Fruit fly (Drosophila melanogaster) whole organism, embryonic: ENCODE results near the gene Nak.

Experiments used
- Antp ChIP-seq: fragments of 200-800 bp; sonication (Bioruptor generic); optimal IDR thresholded peaks from 3 replicates; lab custom pipeline; 2016; ENCODE audit warnings: missing biosample characterization, missing genetic modification characterization
- Atf-2 ChIP-seq: fragments of 200-800 bp; sonication (Bioruptor generic); optimal IDR thresholded peaks from 2 replicates; lab custom pipeline; 2016; ENCODE audit warnings: missing biosample characterization, missing genetic modification characterization
- Atf3 ChIP-seq: fragments of 200-800 bp; sonication (Bioruptor generic); optimal IDR thresholded peaks from 3 replicates; lab custom pipeline; 2016; ENCODE audit warnings: missing biosample characterization, missing genetic modification characterization
- Atf6 ChIP-seq: fragments of 200-800 bp; sonication (Bioruptor generic); IDR thresholded peaks from 2 replicates; pipeline ENCODE4 v1.3.6; 2022; ENCODE audit warnings: missing biosample characterization, missing genetic modification characterization
- Blimp-1 ChIP-seq: fragments of 200-800 bp; sonication (Bioruptor generic); optimal IDR thresholded peaks from 3 replicates; lab custom pipeline; 2018; ENCODE audit warnings: missing biosample characterization, missing genetic modification characterization, mild to moderate bottlenecking, moderate library complexity, missing genetic modification reagents
- CG10462 ChIP-seq: fragments of 200-800 bp; sonication (Bioruptor generic); optimal IDR thresholded peaks from 2 replicates; lab custom pipeline; 2016; ENCODE audit warnings: missing biosample characterization, missing genetic modification characterization
- CG13123 ChIP-seq: fragments of 200-800 bp; sonication (Bioruptor generic); optimal IDR thresholded peaks from 2 replicates; lab custom pipeline; 2016; ENCODE audit warnings: missing biosample characterization, missing genetic modification characterization
- CG13287 ChIP-seq: fragments of 200-800 bp; sonication (Bioruptor generic); IDR thresholded peaks from 2 replicates; pipeline ENCODE4 v1.3.6; 2022; ENCODE audit warnings: missing biosample characterization, missing genetic modification characterization; ENCODE audit not compliant: partially characterized antibody
- CG15269 ChIP-seq: fragments of 200-800 bp; sonication (Bioruptor generic); optimal IDR thresholded peaks from 2 replicates; lab custom pipeline; 2018; ENCODE audit warnings: missing biosample characterization, mild to moderate bottlenecking, missing genetic modification characterization, moderate library complexity
- CG1529 ChIP-seq: fragments of 200-800 bp; sonication (Bioruptor generic); optimal IDR thresholded peaks from 3 replicates; lab custom pipeline; 2018; ENCODE audit warnings: missing biosample characterization, missing genetic modification characterization
- CG15696 ChIP-seq: fragments of 200-800 bp; sonication (Bioruptor generic); optimal IDR thresholded peaks from 2 replicates; lab custom pipeline; 2019; ENCODE audit warnings: missing biosample characterization, mild to moderate bottlenecking, missing genetic modification characterization, moderate library complexity
- CG16815 ChIP-seq: fragments of 200-800 bp; sonication (Bioruptor generic); optimal IDR thresholded peaks from 3 replicates; lab custom pipeline; 2017; ENCODE audit warnings: missing biosample characterization, mild to moderate bottlenecking, missing genetic modification characterization
- CG17912 ChIP-seq: fragments of 200-800 bp; sonication (Bioruptor generic); optimal IDR thresholded peaks from 2 replicates; lab custom pipeline; 2018; ENCODE audit warnings: missing biosample characterization, mild to moderate bottlenecking, missing genetic modification characterization
- CG18764 ChIP-seq: fragments of 200-800 bp; sonication (Bioruptor generic); optimal IDR thresholded peaks from 3 replicates; lab custom pipeline; 2016; ENCODE audit warnings: missing biosample characterization, missing genetic modification characterization
- CG2678 ChIP-seq: fragments of 200-800 bp; sonication (Bioruptor generic); optimal IDR thresholded peaks from 3 replicates; lab custom pipeline; 2019; ENCODE audit warnings: missing biosample characterization, mild to moderate bottlenecking, missing genetic modification characterization, moderate library complexity
- CG2889 ChIP-seq: fragments of 200-800 bp; sonication (Bioruptor generic); IDR thresholded peaks from 3 replicates; pipeline ENCODE4 v1.3.6; 2022; ENCODE audit warnings: missing biosample characterization, missing genetic modification characterization
- CG34422 ChIP-seq: fragments of 200-800 bp; sonication (Bioruptor generic); IDR thresholded peaks from 3 replicates; pipeline ENCODE4 v1.3.6; 2022; ENCODE audit warnings: missing biosample characterization, missing genetic modification characterization
- CG3726 ChIP-seq: fragments of 200-800 bp; sonication (Bioruptor generic); IDR thresholded peaks from 3 replicates; pipeline ENCODE4, ENCODE4 v1.3.6; 2022; ENCODE audit warnings: missing biosample characterization, missing genetic modification characterization
- CG4282 ChIP-seq: fragments of 200-800 bp; sonication (Bioruptor generic); optimal IDR thresholded peaks from 2 replicates; lab custom pipeline; 2016; ENCODE audit warnings: missing biosample characterization, missing genetic modification characterization
- CG5245 ChIP-seq: fragments of 200-800 bp; sonication (Bioruptor generic); optimal IDR thresholded peaks from 3 replicates; lab custom pipeline; 2016; ENCODE audit warnings: missing biosample characterization, missing genetic modification characterization
- CG7928 ChIP-seq: fragments of 200-800 bp; sonication (Bioruptor generic); optimal IDR thresholded peaks from 2 replicates; lab custom pipeline; 2017; ENCODE audit warnings: missing biosample characterization, mild to moderate bottlenecking, missing genetic modification characterization
- D19B ChIP-seq: fragments of 200-800 bp; sonication (Bioruptor generic); optimal IDR thresholded peaks from 2 replicates; lab custom pipeline; 2017; ENCODE audit warnings: missing biosample characterization, mild to moderate bottlenecking, missing genetic modification characterization
- Dek ChIP-seq: fragments of 200-800 bp; sonication (Bioruptor generic); optimal IDR thresholded peaks from 3 replicates; lab custom pipeline; 2019; ENCODE audit warnings: missing biosample characterization, mild to moderate bottlenecking, missing genetic modification characterization, moderate library complexity
- Dip2 ChIP-seq: fragments of 200-800 bp; sonication (Bioruptor generic); IDR thresholded peaks from 2 replicates; pipeline ENCODE4 v1.3.6; 2022; ENCODE audit warnings: missing biosample characterization, missing genetic modification characterization
- E2f1 ChIP-seq: fragments of 200-800 bp; sonication (Bioruptor generic); IDR thresholded peaks from 2 replicates; pipeline ENCODE4 v1.3.6; 2022; ENCODE audit warnings: missing biosample characterization, missing genetic modification characterization
- Ets97D ChIP-seq: fragments of 200-800 bp; sonication (Bioruptor generic); optimal IDR thresholded peaks from 3 replicates; lab custom pipeline; 2016; ENCODE audit warnings: missing biosample characterization, missing genetic modification characterization
- HLH4C ChIP-seq: fragments of 200-800 bp; sonication (Bioruptor generic); IDR thresholded peaks from 3 replicates; pipeline ENCODE4 v1.3.6; 2022; ENCODE audit warnings: missing biosample characterization, missing genetic modification characterization; ENCODE audit not compliant: partially characterized antibody
- Hey ChIP-seq: fragments of 200-800 bp; sonication (Bioruptor generic); optimal IDR thresholded peaks from 3 replicates; lab custom pipeline; 2018; ENCODE audit warnings: missing biosample characterization, mild to moderate bottlenecking, missing genetic modification characterization
- Kr ChIP-seq: fragments of 200-800 bp; sonication (Bioruptor generic); optimal IDR thresholded peaks from 2 replicates; lab custom pipeline; 2017; ENCODE audit warnings: missing biosample characterization, mild to moderate bottlenecking, missing genetic modification characterization
- Stat92E ChIP-seq, 3 experiments: fragments of >200 bp in 2 of 3; fragments of 200-800 bp in 1 of 3; sonication (Bioruptor generic) in 1 of 3; optimal IDR thresholded peaks; 2 replicates each; lab custom pipeline; 2017 to 2019; ENCODE audit warnings: missing biosample characterization in 3 of 3, missing genetic modification characterization in 3 of 3, mild to moderate bottlenecking in 1 of 3, moderate library complexity in 1 of 3
- ab ChIP-seq: fragments of 200-800 bp; sonication (Bioruptor generic); optimal IDR thresholded peaks from 2 replicates; lab custom pipeline; 2016; ENCODE audit warnings: missing biosample characterization, missing genetic modification characterization
- ash1 ChIP-seq: fragments of 200-800 bp; sonication (Bioruptor generic); optimal IDR thresholded peaks from 2 replicates; lab custom pipeline; 2018; ENCODE audit warnings: missing biosample characterization, mild to moderate bottlenecking, missing genetic modification characterization
- br ChIP-seq: fragments of >200 bp; optimal IDR thresholded peaks from 2 replicates; lab custom pipeline; 2017
- caup ChIP-seq: fragments of 200-800 bp; sonication (Bioruptor generic); optimal IDR thresholded peaks from 3 replicates; lab custom pipeline; 2017; ENCODE audit warnings: missing biosample characterization, mild to moderate bottlenecking, missing genetic modification characterization, moderate library complexity; ENCODE audit not compliant: severe bottlenecking
- crc ChIP-seq: fragments of 200-800 bp; sonication (Bioruptor generic); optimal IDR thresholded peaks from 2 replicates; lab custom pipeline; 2016; ENCODE audit warnings: missing biosample characterization, missing genetic modification characterization
- dimm ChIP-seq: fragments of 200-800 bp; sonication (Bioruptor generic); IDR thresholded peaks from 2 replicates; pipeline ENCODE4 v1.3.6; 2022; ENCODE audit warnings: missing biosample characterization, missing genetic modification characterization
- eyg ChIP-seq: fragments of 200-800 bp; sonication (Bioruptor generic); optimal IDR thresholded peaks from 3 replicates; lab custom pipeline; 2016; ENCODE audit warnings: missing biosample characterization, missing genetic modification characterization
- gce ChIP-seq: fragments of 200-800 bp; sonication (Bioruptor generic); IDR thresholded peaks from 3 replicates; pipeline ENCODE4 v1.3.6; 2022; ENCODE audit warnings: missing biosample characterization, missing genetic modification characterization
- gem ChIP-seq: fragments of 200-800 bp; sonication (Bioruptor generic); optimal IDR thresholded peaks from 2 replicates; lab custom pipeline; 2019; ENCODE audit warnings: missing biosample characterization, mild to moderate bottlenecking, missing genetic modification characterization, moderate library complexity
- ro ChIP-seq: fragments of 200-800 bp; sonication (Bioruptor generic); IDR thresholded peaks from 2 replicates; pipeline ENCODE4 v1.3.6; 2022; ENCODE audit warnings: missing biosample characterization, missing genetic modification characterization
- row ChIP-seq: fragments of 200-800 bp; sonication (Bioruptor generic); IDR thresholded peaks from 3 replicates; pipeline ENCODE4 v1.3.6; 2022; ENCODE audit warnings: missing biosample characterization, missing genetic modification characterization
- seq ChIP-seq: fragments of 200-800 bp; sonication (Bioruptor generic); IDR thresholded peaks from 2 replicates; pipeline ENCODE4 v1.3.6; 2022; ENCODE audit warnings: missing biosample characterization, missing genetic modification characterization
- shn ChIP-seq: fragments of 200-800 bp; sonication (Bioruptor generic); optimal IDR thresholded peaks from 3 replicates; lab custom pipeline; 2016; ENCODE audit warnings: missing biosample characterization, missing genetic modification characterization
- slp2 ChIP-seq: fragments of 200-800 bp; sonication (Bioruptor generic); optimal IDR thresholded peaks from 2 replicates; lab custom pipeline; 2016; ENCODE audit warnings: missing biosample characterization, missing genetic modification characterization
- sna ChIP-seq: fragments of 200-800 bp; sonication (Bioruptor generic); IDR thresholded peaks from 2 replicates; pipeline ENCODE4 v1.3.6; 2022; ENCODE audit warnings: missing biosample characterization, missing genetic modification characterization; ENCODE audit not compliant: partially characterized antibody
- tll ChIP-seq, 2 experiments: fragments of 200-800 bp in 1 of 2; fragments of >200 bp in 1 of 2; sonication (Bioruptor generic) in 1 of 2; optimal IDR thresholded peaks; 2 replicates each; lab custom pipeline; 2017 to 2019; ENCODE audit warnings: missing biosample characterization in 2 of 2, missing genetic modification characterization in 2 of 2, mild to moderate bottlenecking in 1 of 2, moderate library complexity in 1 of 2
- unpg ChIP-seq: fragments of 200-800 bp; sonication (Bioruptor generic); optimal IDR thresholded peaks from 3 replicates; lab custom pipeline; 2018; ENCODE audit warnings: missing biosample characterization, mild to moderate bottlenecking, missing genetic modification characterization, moderate library complexity
- vnd ChIP-seq: fragments of 200-800 bp; sonication (Bioruptor generic); IDR thresholded peaks from 3 replicates; pipeline ENCODE4 v1.3.6; 2022; ENCODE audit warnings: missing biosample characterization, missing genetic modification characterization; ENCODE audit not compliant: partially characterized antibody
- zen2 ChIP-seq: fragments of 200-800 bp; sonication (Bioruptor generic); IDR thresholded peaks from 3 replicates; pipeline ENCODE4 v1.3.6; 2022; ENCODE audit warnings: missing biosample characterization, missing genetic modification characterization; ENCODE audit not compliant: partially characterized antibody

The Nak gene

DNA sequence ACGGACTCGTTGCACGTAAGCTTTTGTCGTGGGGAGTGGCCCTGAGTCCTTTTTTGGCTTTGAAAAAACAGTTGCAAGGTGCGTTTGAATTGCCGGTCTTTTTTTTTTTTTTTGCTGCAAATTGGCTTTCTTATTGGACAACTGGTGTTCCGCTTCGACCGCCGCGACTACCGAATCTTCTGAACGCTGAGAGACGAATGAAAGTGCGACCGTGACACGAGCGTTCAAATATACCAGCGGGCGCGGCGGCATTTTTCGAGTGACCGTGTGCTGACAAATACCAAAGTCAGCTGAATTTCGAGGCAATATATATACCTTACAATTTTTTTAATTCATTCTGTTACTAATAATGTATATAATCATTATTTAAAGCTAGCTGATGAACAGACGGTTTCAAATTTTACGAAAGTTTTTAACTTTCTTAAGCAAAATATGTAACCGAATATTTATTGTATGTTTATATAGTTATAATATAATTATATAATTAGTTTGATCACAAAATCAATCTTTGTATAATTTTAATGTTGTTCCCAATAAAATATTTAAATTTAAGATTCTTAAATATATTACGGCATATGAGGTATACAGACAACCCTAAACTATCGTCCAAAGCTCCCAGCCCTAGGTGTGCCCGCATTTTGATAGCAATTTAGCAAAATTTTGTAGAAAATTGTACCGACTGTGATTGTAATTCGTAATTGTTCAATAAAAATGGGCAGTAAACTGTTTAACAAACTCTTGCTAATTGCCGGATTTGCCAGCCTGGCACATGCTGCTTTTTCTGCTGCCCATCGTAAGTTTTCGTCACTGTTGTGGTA, 18.7 kb upstream of the Nak start, which contains the start of the genes Swip-1 and EMC5:
Gene Swip-1, minus strand, starts transcription at position 203 of the 818 bp plus-strand sequence.
Gene EMC5, plus strand, starts transcription at position 630 of the 818 bp plus-strand sequence.
- TF ChIP-seq CG1529 (peak; percentile 8), Atf3 (GFP tag; lab: Kevin White, UChicago) (no peak), ab (no peak), unpg (GFP tag; lab: Kevin White, UChicago) (peak; percentile 49), Blimp-1 (GFP tag; lab: Kevin White, UChicago) (peak; percentile 45), vnd (GFP tag; lab: Robert Waterston, UW) (peak; percentile 53; the same call in 1 of the 3 replicates), eyg (GFP tag; lab: Kevin White, UChicago) (no peak), CG17912 (GFP tag; lab: Kevin White, UChicago) (no peak), Dip2 (GFP tag; lab: Robert Waterston, UW) (no peak), slp2 (no peak), Kr (no peak), dimm (GFP tag; lab: Robert Waterston, UW) (no peak), Atf6 (GFP tag; lab: Robert Waterston, UW) (no peak), br (no peak), CG2889 (GFP tag; lab: Robert Waterston, UW) (no peak), CG15696 (tag; lab: Kevin White, UChicago) (peak; percentile 60), Atf-2 (GFP tag; lab: Kevin White, UChicago) (no peak), Stat92E (GFP tag; optimal IDR thresholded peaks at IDR 0.05; lab: Kevin White, UChicago) (no peak), seq (GFP tag; lab: Robert Waterston, UW) (no peak), caup (peak; percentile 27), row (GFP tag; lab: Robert Waterston, UW) (peak; percentile 82), gem (tag; lab: Kevin White, UChicago) (peak; percentile 84), ro (GFP tag; lab: Robert Waterston, UW) (no peak), CG15269 (tag; lab: Kevin White, UChicago) (peak; percentile 66), CG5245 (GFP tag; lab: Kevin White, UChicago) (peak; percentile 19), CG18764 (GFP tag; lab: Kevin White, UChicago) (no peak), Ets97D (GFP tag; lab: Kevin White, UChicago) (peak; percentile 24), CG34422 (GFP tag; lab: Robert Waterston, UW) (peak; percentile 36; the same call in 2 of the 3 replicates), CG13287 (GFP tag; lab: Robert Waterston, UW) (peak; percentile 57), CG2678 (peak; percentile 80), CG3726 (no peak), CG10462 (GFP tag; lab: Kevin White, UChicago) (no peak), E2f1 (GFP tag; lab: Robert Waterston, UW) (peak; percentile 29; the same call in 1 of the 2 replicates), crc (GFP tag; lab: Kevin White, UChicago) (no peak), CG13123 (GFP tag; lab: Kevin White, UChicago) (no peak), tll (GFP tag; optimal IDR thresholded peaks at IDR 0.05; lab: Kevin White, UChicago) (no peak), Antp (GFP tag; lab: Kevin White, UChicago) (no peak), sna (GFP tag; lab: Robert Waterston, UW) (0 out of 2 replicates have a peak, but pooled peaks have one; percentile 53), CG7928 (GFP tag; lab: Kevin White, UChicago) (peak; percentile 33), Dek (tag; lab: Kevin White, UChicago) (peak; percentile 68), gce (GFP tag; lab: Robert Waterston, UW) (no peak), D19B (GFP tag; lab: Kevin White, UChicago) (no peak), Hey (no peak), HLH4C (peak; percentile 53; the same call in 1 of the 3 replicates), ash1 (no peak), CG16815 (peak; percentile 48), CG4282 (GFP tag; lab: Kevin White, UChicago) (no peak), zen2 (GFP tag; lab: Robert Waterston, UW) (0 out of 3 replicates have a peak, but pooled peaks have one; percentile 16), shn (GFP tag; lab: Kevin White, UChicago) (no peak)
